Fruit fly (Drosophila melanogaster) S2 (cell line): ENCODE measurements around the gene Nsun2.

Source experiments
- CG8478 ChIP-seq: fragments of >200 bp; optimal IDR thresholded peaks from 2 replicates; lab custom pipeline; 2018
- CTCF ChIP-seq, 2 experiments: fragments of >200 bp; optimal IDR thresholded peaks; 2 replicates each; lab custom pipeline; 2018

DNA sequence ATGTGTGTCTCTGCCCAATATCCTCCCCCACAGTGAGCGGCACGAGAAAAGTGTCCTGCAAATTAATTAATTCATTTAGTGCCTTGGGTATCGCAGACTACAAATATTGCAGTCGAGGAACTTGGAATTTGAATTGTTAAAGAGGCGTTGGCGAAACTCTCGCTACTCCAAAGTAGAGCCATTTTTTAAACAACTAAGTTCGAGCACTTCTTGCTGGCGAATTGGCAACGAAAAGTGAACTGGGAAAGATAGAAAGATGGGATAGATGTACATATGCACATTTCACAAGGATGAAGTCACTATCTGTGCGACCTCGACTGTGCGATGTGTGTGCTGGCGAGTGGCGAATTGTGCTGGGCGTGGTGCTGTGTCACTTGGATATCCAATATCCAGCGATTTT is 6.8 kb downstream of the Nsun2 start:
- no peak for TF ChIP-seq CG8478
- TF ChIP-seq CTCF (optimal IDR thresholded peaks at IDR 0.05; lab: Kevin White, UChicago), result no peak
